Fruit fly (Drosophila melanogaster) whole organism: ENCODE measurements around the gene mio.

Experiments used
- CG8478 ChIP-seq: fragments of >200 bp; optimal IDR thresholded peaks from 2 replicates; lab custom pipeline; 2018; ENCODE audit warnings: inconsistent platforms
- Dll ChIP-seq: fragments of >200 bp; optimal IDR thresholded peaks from 2 replicates; lab custom pipeline; 2017
- EcR ChIP-seq, 2 experiments: fragments of >200 bp; optimal IDR thresholded peaks; 2 replicates each; lab custom pipeline; 2017; ENCODE audit warnings: missing biosample characterization in 2 of 2, missing genetic modification characterization in 2 of 2, missing genetic modification reagents in 2 of 2
- pan ChIP-seq: fragments of >200 bp; optimal IDR thresholded peaks from 2 replicates; lab custom pipeline; 2017
- psq ChIP-seq: fragments of >200 bp; optimal IDR thresholded peaks from 2 replicates; lab custom pipeline; 2017
- usp ChIP-seq: fragments of >200 bp; optimal IDR thresholded peaks from 2 replicates; lab custom pipeline; 2017; ENCODE audit warnings: missing biosample characterization, missing genetic modification characterization, mixed read lengths

mio gene

dm6 chr2L:2177312-2177968 lies 39.6 kb upstream of the mio start:
- no peak for TF ChIP-seq EcR (GFP tag; optimal IDR thresholded peaks at IDR 0.05; lab: Kevin White, UChicago)
- no peak for TF ChIP-seq CG8478 (lab: Kevin White, UChicago)
- TF ChIP-seq psq: no peak
- TF ChIP-seq usp (GFP tag; lab: Kevin White, UChicago): no peak
- TF ChIP-seq pan: no peak
- no peak for TF ChIP-seq Dll (lab: Kevin White, UChicago)

- TF ChIP-seq CG8478 (lab: Kevin White, UChicago): no peak
- TF ChIP-seq pan: no peak
- no peak for TF ChIP-seq EcR (GFP tag; optimal IDR thresholded peaks at IDR 0.05; lab: Kevin White, UChicago)
- no peak for TF ChIP-seq psq
- TF ChIP-seq usp (GFP tag; lab: Kevin White, UChicago): no peak
- TF ChIP-seq Dll (lab: Kevin White, UChicago): no peak
These were observed 38.9 kb upstream of the mio start, which contains the start of gene aop for dm6 chr2L:2177969-2178809. aop (minus strand) TSS chr2L:2178754.

dm6 chr2L:2178810-2179143 lies 38.3 kb upstream of the mio start:
- TF ChIP-seq psq: no peak
- TF ChIP-seq usp (GFP tag; lab: Kevin White, UChicago): no peak
- no peak for TF ChIP-seq EcR (GFP tag; optimal IDR thresholded peaks at IDR 0.05; lab: Kevin White, UChicago)
- no peak for TF ChIP-seq pan
- no peak for TF ChIP-seq Dll (lab: Kevin White, UChicago)
- no peak for TF ChIP-seq CG8478 (lab: Kevin White, UChicago)

- TF ChIP-seq EcR (GFP tag; optimal IDR thresholded peaks at IDR 0.05; lab: Kevin White, UChicago): no peak
- TF ChIP-seq usp (GFP tag; lab: Kevin White, UChicago): no peak
- no peak for TF ChIP-seq Dll (lab: Kevin White, UChicago)
- no peak for TF ChIP-seq psq
- no peak for TF ChIP-seq CG8478 (lab: Kevin White, UChicago)
- TF ChIP-seq pan: no peak
These were observed 37.7 kb upstream of the mio start for dm6 chr2L:2179366-2179765.

- TF ChIP-seq psq: no peak
- no peak for TF ChIP-seq Dll (lab: Kevin White, UChicago)
- no peak for TF ChIP-seq CG8478 (lab: Kevin White, UChicago)
- TF ChIP-seq EcR (GFP tag; optimal IDR thresholded peaks at IDR 0.05; lab: Kevin White, UChicago): no peak
- TF ChIP-seq usp (GFP tag; lab: Kevin White, UChicago): no peak
- TF ChIP-seq pan: no peak
These were observed 37.0 kb upstream of the mio start for dm6 chr2L:2180120-2180539.

dm6 chr2L:2180665-2181064 lies 36.4 kb upstream of the mio start:
- no peak for TF ChIP-seq pan
- no peak for TF ChIP-seq usp (GFP tag; lab: Kevin White, UChicago)
- TF ChIP-seq CG8478 (lab: Kevin White, UChicago): no peak
- no peak for TF ChIP-seq Dll (lab: Kevin White, UChicago)
- no peak for TF ChIP-seq psq

dm6 chr2L:2181971-2182643 lies 35.0 kb upstream of the mio start:
- peak; percentile 28 for TF ChIP-seq pan
- TF ChIP-seq usp (GFP tag; lab: Kevin White, UChicago): no peak

dm6 chr2L:2182735-2183340 lies 34.3 kb upstream of the mio start:
- TF ChIP-seq EcR (GFP tag; optimal IDR thresholded peaks at IDR 0.05; lab: Kevin White, UChicago): no peak
- TF ChIP-seq psq: no peak
- no peak for TF ChIP-seq CG8478 (lab: Kevin White, UChicago)
- no peak for TF ChIP-seq usp (GFP tag; lab: Kevin White, UChicago)
- TF ChIP-seq pan: no peak
- TF ChIP-seq Dll (lab: Kevin White, UChicago): no peak

dm6 chr2L:2184129-2184528 lies 33.0 kb upstream of the mio start:
- TF ChIP-seq CG8478 (lab: Kevin White, UChicago) (no peak), pan (no peak), usp (GFP tag; lab: Kevin White, UChicago) (no peak), EcR (GFP tag; optimal IDR thresholded peaks at IDR 0.05; lab: Kevin White, UChicago) (no peak), Dll (lab: Kevin White, UChicago) (no peak), psq (no peak)

dm6 chr2L:2184659-2185058 lies 32.4 kb upstream of the mio start:
- TF ChIP-seq Dll (lab: Kevin White, UChicago) (no peak), pan (no peak), psq (no peak), EcR (GFP tag; optimal IDR thresholded peaks at IDR 0.05; lab: Kevin White, UChicago) (no peak), CG8478 (lab: Kevin White, UChicago) (no peak), usp (GFP tag; lab: Kevin White, UChicago) (no peak)

dm6 chr2L:2185373-2185772 lies 31.7 kb upstream of the mio start:
- TF ChIP-seq psq (no peak), EcR (GFP tag; optimal IDR thresholded peaks at IDR 0.05; lab: Kevin White, UChicago) (no peak), Dll (lab: Kevin White, UChicago) (no peak), usp (GFP tag; lab: Kevin White, UChicago) (no peak)
